Worm (Caenorhabditis elegans) whole organism, L1 larva: ENCODE data around the gene C25A8.5.

Source experiments
- C16A3.4 ChIP-seq: fragments of 150-350 bp; optimal IDR thresholded peaks from 2 replicates; lab custom pipeline; 2014; ENCODE audit warnings: missing biosample characterization, missing genetic modification characterization
- F16B12.6 ChIP-seq: fragments of 150-350 bp; optimal IDR thresholded peaks from 2 replicates; lab custom pipeline; 2014; ENCODE audit warnings: missing biosample characterization, missing genetic modification characterization
- Y116A8C.19 ChIP-seq: sonication (generic microtip); optimal IDR thresholded peaks from 2 replicates; lab custom pipeline; 2016; ENCODE audit warnings: missing compliant biosample characterization, missing genetic modification characterization, borderline replicate concordance
- aly-2 ChIP-seq: fragments of 150-350 bp; optimal IDR thresholded peaks from 2 replicates; lab custom pipeline; 2014; ENCODE audit warnings: missing biosample characterization, missing genetic modification characterization
- ama-1 ChIP-seq: fragments of 150-350 bp; optimal IDR thresholded peaks from 2 replicates; lab custom pipeline; 2014
- ceh-88 ChIP-seq: fragments of 200-800 bp; sonication (Bioruptor generic); IDR thresholded peaks from 2 replicates; pipeline ENCODE4 v1.3.6; 2022; ENCODE audit warnings: missing genetic modification characterization, missing compliant biosample characterization
- ceh-90 ChIP-seq: sonication (generic microtip); optimal IDR thresholded peaks from 2 replicates; lab custom pipeline; 2016; ENCODE audit warnings: missing genetic modification characterization, missing compliant biosample characterization
- dpl-1 ChIP-seq, 3 experiments: fragments of 150-350 bp in 2 of 3; sonication (generic microtip) in 1 of 3; optimal IDR thresholded peaks; 2 replicates each; lab custom pipeline; 2014 to 2017; ENCODE audit warnings: missing biosample characterization in 3 of 3, missing genetic modification characterization in 3 of 3, missing genetic modification reagents in 3 of 3
- dsc-1 ChIP-seq: sonication (generic microtip); optimal IDR thresholded peaks from 2 replicates; lab custom pipeline; 2016; ENCODE audit warnings: mild to moderate bottlenecking, missing genetic modification characterization, missing compliant biosample characterization
- egl-13 ChIP-seq: sonication (generic microtip); optimal IDR thresholded peaks from 2 replicates; lab custom pipeline; 2016; ENCODE audit warnings: missing genotype, missing genetic modification reagents, missing genetic modification characterization, missing compliant biosample characterization
- egl-27 ChIP-seq, 2 experiments: fragments of 150-350 bp in 1 of 2; sonication (generic microtip); optimal IDR thresholded peaks; 3 replicates each; lab custom pipeline; 2017 to 2018; ENCODE audit warnings: missing biosample characterization in 2 of 2, missing genetic modification characterization in 2 of 2, missing genetic modification reagents in 2 of 2
- elt-3 ChIP-seq, 6 experiments: fragments of 150-350 bp in 1 of 6; sonication (generic microtip); optimal IDR thresholded peaks; 2 replicates each; lab custom pipeline; 2017 to 2018; ENCODE audit warnings: missing biosample characterization in 6 of 6, missing genetic modification characterization in 6 of 6, inconsistent platforms in 1 of 6
- ets-5 ChIP-seq: fragments of 200-800 bp; sonication (Bioruptor generic); IDR thresholded peaks from 2 replicates; pipeline ENCODE4 v1.3.6; 2022; ENCODE audit warnings: missing genetic modification characterization, missing compliant biosample characterization
- fkh-10 ChIP-seq: sonication (generic microtip); optimal IDR thresholded peaks from 2 replicates; lab custom pipeline; 2017; ENCODE audit warnings: missing biosample characterization, missing genetic modification reagents, missing genetic modification characterization
- fkh-8 ChIP-seq: sonication (generic microtip); optimal IDR thresholded peaks from 2 replicates; lab custom pipeline; 2016; ENCODE audit warnings: mild to moderate bottlenecking, missing genetic modification characterization, missing compliant biosample characterization
- fos-1 ChIP-seq: fragments of 150-350 bp; optimal IDR thresholded peaks from 2 replicates; lab custom pipeline; 2014; ENCODE audit warnings: missing biosample characterization, missing genetic modification characterization
- hlh-17 ChIP-seq: fragments of 200-800 bp; sonication (Bioruptor generic); optimal IDR thresholded peaks from 2 replicates; lab custom pipeline; 2018; ENCODE audit warnings: missing genetic modification characterization, mild to moderate bottlenecking, missing compliant biosample characterization, moderate library complexity, borderline replicate concordance
- irx-1 ChIP-seq: sonication (generic microtip); optimal IDR thresholded peaks from 2 replicates; lab custom pipeline; 2016; ENCODE audit warnings: missing genetic modification characterization, missing compliant biosample characterization
- jun-1 ChIP-seq: fragments of 150-350 bp; optimal IDR thresholded peaks from 2 replicates; lab custom pipeline; 2014; ENCODE audit warnings: missing biosample characterization, missing genetic modification reagents, missing genetic modification characterization
- lin-15B ChIP-seq: fragments of 150-350 bp; sonication (generic microtip); optimal IDR thresholded peaks from 3 replicates; lab custom pipeline; 2014; ENCODE audit warnings: missing biosample characterization, missing genetic modification characterization
- lsy-2 ChIP-seq, 2 experiments: fragments of 150-350 bp; optimal IDR thresholded peaks; 2 replicates each; lab custom pipeline; 2014; ENCODE audit warnings: missing biosample characterization in 2 of 2, missing genetic modification characterization in 2 of 2
- mab-9 ChIP-seq: fragments of 200-800 bp; sonication (Bioruptor generic); IDR thresholded peaks from 2 replicates; pipeline ENCODE4 v1.3.6; 2022; ENCODE audit warnings: missing genetic modification reagents, missing genetic modification characterization, missing compliant biosample characterization
- mdl-1 ChIP-seq, 2 experiments: fragments of 150-350 bp; optimal IDR thresholded peaks; 2 replicates each; lab custom pipeline; 2014 to 2017; ENCODE audit warnings: missing biosample characterization in 2 of 2, missing genetic modification characterization in 2 of 2, inconsistent platforms in 1 of 2
- mef-2 ChIP-seq: fragments of 150-350 bp; optimal IDR thresholded peaks from 2 replicates; lab custom pipeline; 2014; ENCODE audit warnings: missing biosample characterization, missing genetic modification characterization
- nhr-20 ChIP-seq: sonication (generic microtip); optimal IDR thresholded peaks from 2 replicates; lab custom pipeline; 2016; ENCODE audit warnings: mild to moderate bottlenecking, missing genetic modification characterization, missing compliant biosample characterization
- nhr-28 ChIP-seq: fragments of 150-350 bp; optimal IDR thresholded peaks from 2 replicates; lab custom pipeline; 2014; ENCODE audit warnings: missing biosample characterization, missing genetic modification characterization
- nhr-47 ChIP-seq: sonication (generic microtip); optimal IDR thresholded peaks from 2 replicates; lab custom pipeline; 2016; ENCODE audit warnings: mild to moderate bottlenecking, missing genetic modification characterization, moderate library complexity, missing compliant biosample characterization
- nhr-71 ChIP-seq: sonication (generic microtip); optimal IDR thresholded peaks from 2 replicates; lab custom pipeline; 2016; ENCODE audit warnings: mild to moderate bottlenecking, missing genetic modification characterization, moderate library complexity, missing compliant biosample characterization
- nhr-77 ChIP-seq: fragments of 150-350 bp; optimal IDR thresholded peaks from 2 replicates; lab custom pipeline; 2014; ENCODE audit warnings: missing biosample characterization, missing genetic modification characterization
- pag-3 ChIP-seq: sonication (generic microtip); optimal IDR thresholded peaks from 2 replicates; lab custom pipeline; 2017; ENCODE audit warnings: missing genetic modification characterization, mild to moderate bottlenecking, missing compliant biosample characterization, antibody characterized with exemption, borderline replicate concordance; ENCODE audit not compliant: insufficient read depth
- pax-3 ChIP-seq: fragments of 200-800 bp; sonication (Bioruptor generic); optimal IDR thresholded peaks from 2 replicates; lab custom pipeline; 2018; ENCODE audit warnings: mild to moderate bottlenecking, missing genetic modification characterization, moderate library complexity, missing compliant biosample characterization
- snpc-4 ChIP-seq: fragments of 150-350 bp; optimal IDR thresholded peaks from 2 replicates; lab custom pipeline; 2014; ENCODE audit warnings: missing biosample characterization, missing genetic modification characterization
- snu-23 ChIP-seq: sonication (generic microtip); optimal IDR thresholded peaks from 2 replicates; lab custom pipeline; 2016; ENCODE audit warnings: missing genetic modification characterization, missing compliant biosample characterization
- sox-4 ChIP-seq: sonication (generic microtip); optimal IDR thresholded peaks from 2 replicates; lab custom pipeline; 2016; ENCODE audit warnings: missing genetic modification characterization, missing compliant biosample characterization
- sup-37 ChIP-seq: fragments of 200-800 bp; sonication (Bioruptor generic); optimal IDR thresholded peaks from 2 replicates; lab custom pipeline; 2018; ENCODE audit warnings: mild to moderate bottlenecking, missing genetic modification characterization, missing compliant biosample characterization
- tlp-1 ChIP-seq: fragments of 150-350 bp; optimal IDR thresholded peaks from 2 replicates; lab custom pipeline; 2014; ENCODE audit warnings: missing biosample characterization, missing genetic modification characterization
- unc-130 ChIP-seq: fragments of 150-350 bp; optimal IDR thresholded peaks from 2 replicates; lab custom pipeline; 2017; ENCODE audit warnings: missing biosample characterization, missing genetic modification characterization, inconsistent platforms
- unc-62 ChIP-seq: fragments of 150-350 bp; optimal IDR thresholded peaks from 2 replicates; lab custom pipeline; 2014; ENCODE audit warnings: missing biosample characterization, missing genetic modification reagents, missing genetic modification characterization
- unc-98 ChIP-seq: fragments of 200-800 bp; sonication (Bioruptor generic); IDR thresholded peaks from 2 replicates; pipeline ENCODE4 v1.3.6; 2022; ENCODE audit warnings: missing genetic modification characterization, missing compliant biosample characterization
- vab-15 ChIP-seq: sonication (generic microtip); optimal IDR thresholded peaks from 2 replicates; lab custom pipeline; 2017; ENCODE audit warnings: missing genotype, mild to moderate bottlenecking, missing genetic modification characterization, missing compliant biosample characterization
- xbp-1 ChIP-seq: sonication (generic microtip); optimal IDR thresholded peaks from 2 replicates; lab custom pipeline; 2016; ENCODE audit warnings: missing genetic modification characterization, missing compliant biosample characterization
- zip-4 ChIP-seq: fragments of 200-800 bp; sonication (Bioruptor generic); optimal IDR thresholded peaks from 2 replicates; lab custom pipeline; 2018; ENCODE audit warnings: mild to moderate bottlenecking, missing genetic modification characterization, moderate library complexity, missing compliant biosample characterization
- ztf-11 ChIP-seq, 2 experiments: sonication (generic microtip); optimal IDR thresholded peaks; 2 replicates each; lab custom pipeline; 2016 to 2017; ENCODE audit warnings: missing genetic modification characterization in 2 of 2, missing biosample characterization in 1 of 2, missing compliant biosample characterization in 1 of 2
- ztf-4 ChIP-seq: fragments of 150-350 bp; optimal IDR thresholded peaks from 2 replicates; lab custom pipeline; 2014; ENCODE audit warnings: missing biosample characterization, missing genetic modification characterization

Gene C25A8.5

DNA sequence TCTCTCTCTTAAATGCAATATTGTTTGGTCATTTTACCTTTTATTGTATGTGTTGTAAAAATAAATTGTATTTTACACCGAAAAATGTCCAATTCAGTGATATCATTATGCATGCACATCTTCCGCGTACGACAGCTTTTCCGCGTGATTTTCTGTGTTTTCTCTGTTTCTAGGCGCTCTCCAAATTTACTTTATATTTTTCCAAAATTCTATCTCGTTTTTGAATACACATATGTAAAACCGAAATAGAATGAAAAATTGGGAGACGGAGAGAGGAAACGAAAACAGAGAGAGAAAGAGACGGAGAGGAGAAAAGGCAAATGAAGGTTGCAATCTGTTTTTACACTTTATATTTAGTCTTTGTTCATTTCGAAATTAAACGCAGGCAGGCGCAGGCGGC lies 17.2 kb downstream of the C25A8.5 start (continued):
- no peak for TF ChIP-seq vab-15
- TF ChIP-seq hlh-17 (GFP tag; lab: Kevin White, UChicago): no peak
- TF ChIP-seq elt-3 (tag; optimal IDR thresholded peaks at IDR 0.05; lab: Kevin White, UChicago): peak in 1 of 6 experiments; percentile 44
- TF ChIP-seq mab-9 (GFP tag; lab: Robert Waterston, UW): no peak
- no peak for TF ChIP-seq egl-27 (tag; optimal IDR thresholded peaks at IDR 0.05; lab: Kevin White, UChicago)
- peak; percentile 67 for TF ChIP-seq nhr-71 (tag; lab: Kevin White, UChicago)
- no peak for TF ChIP-seq unc-130 (tag; lab: Kevin White, UChicago)
- TF ChIP-seq ceh-90 (tag; lab: Kevin White, UChicago): no peak
- peak; percentile 45 for TF ChIP-seq dsc-1
- peak; percentile 10 for TF ChIP-seq ztf-4 (tag; lab: Kevin White, UChicago)
- no peak for TF ChIP-seq fos-1 (tag; lab: Kevin White, UChicago)
- no peak for TF ChIP-seq ceh-88 (GFP tag; lab: Robert Waterston, UW)
- peak; percentile 41 to 62 for TF ChIP-seq lsy-2 (tag; optimal IDR thresholded peaks at IDR 0.05; lab: Kevin White, UChicago)
- peak; percentile 49 for TF ChIP-seq jun-1 (tag; lab: Kevin White, UChicago)
- peak; percentile 12 for TF ChIP-seq snpc-4 (tag; lab: Kevin White, UChicago)
- TF ChIP-seq snu-23: peak; percentile 60
- no peak for TF ChIP-seq ama-1 (lab: Kevin White, UChicago)
- no peak for TF ChIP-seq nhr-28 (tag; lab: Kevin White, UChicago)
- no peak for TF ChIP-seq unc-98 (GFP tag; lab: Robert Waterston, UW)
- no peak for TF ChIP-seq egl-13 (tag; lab: Kevin White, UChicago)
- peak; percentile 0 for TF ChIP-seq xbp-1
- peak; percentile 44 for TF ChIP-seq irx-1 (tag; lab: Kevin White, UChicago)
- TF ChIP-seq zip-4 (GFP tag; lab: Kevin White, UChicago): no peak
- peak in 1 of 2 experiments; percentile 32 for TF ChIP-seq mdl-1 (tag; optimal IDR thresholded peaks at IDR 0.05; lab: Kevin White, UChicago)
- TF ChIP-seq mef-2: no peak
- no peak for TF ChIP-seq sup-37 (GFP tag; lab: Kevin White, UChicago)
- TF ChIP-seq dpl-1 (GFP tag; optimal IDR thresholded peaks at IDR 0.05; lab: Kevin White, UChicago): peak; percentile 19 to 34 (median 20)
- TF ChIP-seq tlp-1 (tag; lab: Kevin White, UChicago): no peak
- no peak for TF ChIP-seq lin-15B (tag; lab: Kevin White, UChicago)
- TF ChIP-seq nhr-77 (tag; lab: Kevin White, UChicago): no peak
- TF ChIP-seq aly-2 (tag; lab: Kevin White, UChicago): no peak
- TF ChIP-seq pax-3 (tag; lab: Kevin White, UChicago): no peak
- TF ChIP-seq ztf-11 (tag; optimal IDR thresholded peaks at IDR 0.05; lab: Kevin White, UChicago): no peak
- no peak for TF ChIP-seq ets-5
- no peak for TF ChIP-seq Y116A8C.19 (tag; lab: Kevin White, UChicago)
- TF ChIP-seq F16B12.6 (tag; lab: Kevin White, UChicago): no peak
- no peak for TF ChIP-seq pag-3 (tag; lab: Kevin White, UChicago)
- no peak for TF ChIP-seq fkh-10 (GFP tag; lab: Kevin White, UChicago)
- TF ChIP-seq nhr-47 (tag; lab: Kevin White, UChicago): peak; percentile 65
- TF ChIP-seq nhr-20 (tag; lab: Kevin White, UChicago): peak; percentile 42
- TF ChIP-seq unc-62: no peak
- TF ChIP-seq fkh-8 (tag; lab: Kevin White, UChicago): peak; percentile 62
- no peak for TF ChIP-seq sox-4 (tag; lab: Kevin White, UChicago)
- TF ChIP-seq C16A3.4 (tag; lab: Kevin White, UChicago): peak; percentile 9
